Worm (Caenorhabditis elegans): ENCODE measurements around the gene crn-3.

crn-3 gene

ce11 chrII:10556550-10557205 is 31.2 kb upstream of the crn-3 start:
- TF ChIP-seq ceh-91 (GFP tag; IDR thresholded peaks at IDR 0.05) (no peak), Y53F4B.3 (GFP tag; IDR thresholded peaks at IDR 0.05) (no peak), let-607 (tag; optimal IDR thresholded peaks at IDR 0.05) (peak; percentile 18 to 50), rec-8 (tag; optimal IDR thresholded peaks at IDR 0.05) (no peak), F39B2.1 (GFP tag; IDR thresholded peaks at IDR 0.05) (no peak), him-1 (tag; optimal IDR thresholded peaks at IDR 0.05) (no peak), ets-4 (GFP tag; optimal IDR thresholded peaks at IDR 0.05) (peak; percentile 38), Y53G8AR.9 (GFP tag; conservative IDR thresholded peaks at IDR 0.05) (no peak), snpc-3.4 (tag; optimal IDR thresholded peaks at IDR 0.05) (no peak), B0019.2 (GFP tag; conservative IDR thresholded peaks at IDR 0.05) (no peak), bed-1 (GFP tag; IDR thresholded peaks at IDR 0.05) (0 out of 2 replicates have a peak, but pooled peaks have one; percentile 41), nhr-120 (GFP tag; IDR thresholded peaks at IDR 0.05) (no peak), ama-1 (optimal IDR thresholded peaks at IDR 0.05) (peak; percentile 87), ama-1 (GFP tag; optimal IDR thresholded peaks at IDR 0.05) (no peak), zfh-2 (GFP tag; conservative IDR thresholded peaks at IDR 0.05) (peak; percentile 59; the same call in 1 of the 2 replicates), madf-8 (GFP tag; conservative IDR thresholded peaks at IDR 0.05) (no peak), ceh-40 (GFP tag; IDR thresholded peaks at IDR 0.05) (no peak), egl-44 (GFP tag; IDR thresholded peaks at IDR 0.05) (0 out of 2 replicates have a peak, but pooled peaks have one; percentile 11), hsf-1 (GFP tag; IDR thresholded peaks at IDR 0.05) (0 out of 2 replicates have a peak, but pooled peaks have one; percentile 54), hrde-1 (tag; optimal IDR thresholded peaks at IDR 0.05; ENCODE audit: borderline replicate concordance) (no peak), F23B12.7 (tag; optimal IDR thresholded peaks at IDR 0.05; ENCODE audit: insufficient read depth) (no peak), tbp1 (GFP tag; optimal IDR thresholded peaks at IDR 0.05) (no peak), nhr-80 (tag; optimal IDR thresholded peaks at IDR 0.05) (peak; percentile 74), xnd-1 (tag; optimal IDR thresholded peaks at IDR 0.05) (no peak), sdz-38 (tag; optimal IDR thresholded peaks at IDR 0.05) (no peak), ztf-6 (GFP tag; IDR thresholded peaks at IDR 0.05) (no peak), lin-26 (GFP tag; IDR thresholded peaks at IDR 0.05) (no peak), repo-1 (tag; optimal IDR thresholded peaks at IDR 0.05) (no peak), pbrm-1 (GFP tag; IDR thresholded peaks at IDR 0.05) (no peak), mel-28 (tag; optimal IDR thresholded peaks at IDR 0.05; ENCODE audit: borderline replicate concordance) (no peak), snpc-4 (GFP tag; optimal IDR thresholded peaks at IDR 0.05) (no peak), snpc-4 (tag; optimal IDR thresholded peaks at IDR 0.05) (no peak), sea-2 (GFP tag; IDR thresholded peaks at IDR 0.05) (no peak), chd-7 (tag; optimal IDR thresholded peaks at IDR 0.05) (peak; percentile 14), B0336.3 (GFP tag; IDR thresholded peaks at IDR 0.05) (peak; percentile 39; the same call in 1 of the 2 replicates)

ce11 chrII:10557206-10557574 is 30.7 kb upstream of the crn-3 start:
- TF ChIP-seq lsl-1 (GFP tag; optimal IDR thresholded peaks at IDR 0.05), result no peak
- no peak for TF ChIP-seq madf-6 (GFP tag; IDR thresholded peaks at IDR 0.05)
- TF ChIP-seq madf-8 (GFP tag; conservative IDR thresholded peaks at IDR 0.05), result no peak
- no peak for TF ChIP-seq ztf-28 (GFP tag; IDR thresholded peaks at IDR 0.05)
- no peak for TF ChIP-seq snpc-4 (GFP tag; optimal IDR thresholded peaks at IDR 0.05)
- TF ChIP-seq snpc-4 (tag; optimal IDR thresholded peaks at IDR 0.05), result no peak
- 0 out of 2 replicates have a peak, but pooled peaks have one; percentile 48 for TF ChIP-seq egl-44 (GFP tag; IDR thresholded peaks at IDR 0.05)
- no peak for TF ChIP-seq F55B11.4 (tag; optimal IDR thresholded peaks at IDR 0.05; ENCODE audit: borderline replicate concordance, insufficient read depth)
- TF ChIP-seq tbx-9 (tag; optimal IDR thresholded peaks at IDR 0.05; ENCODE audit: borderline replicate concordance), result no peak
- TF ChIP-seq ccch-3 (GFP tag; optimal IDR thresholded peaks at IDR 0.05), result no peak
- 0 out of 2 replicates have a peak, but pooled peaks have one; percentile 15 for TF ChIP-seq rcor-1 (GFP tag; IDR thresholded peaks at IDR 0.05)
- TF ChIP-seq nhr-27 (tag; optimal IDR thresholded peaks at IDR 0.05), result no peak
- TF ChIP-seq nhr-179 (tag; optimal IDR thresholded peaks at IDR 0.05), result no peak
- no peak for TF ChIP-seq T07F8.4 (tag; optimal IDR thresholded peaks at IDR 0.05)
- TF ChIP-seq aptf-3 (GFP tag; IDR thresholded peaks at IDR 0.05), result no peak
- no peak for TF ChIP-seq chd-7 (tag; optimal IDR thresholded peaks at IDR 0.05)
- no peak for TF ChIP-seq ama-1 (optimal IDR thresholded peaks at IDR 0.05)
- no peak for TF ChIP-seq ama-1 (GFP tag; optimal IDR thresholded peaks at IDR 0.05)
- TF ChIP-seq aptf-2 (GFP tag; conservative IDR thresholded peaks at IDR 0.05), result no peak
- no peak; the same call in 1 of the 2 replicates for TF ChIP-seq lin-26 (GFP tag; IDR thresholded peaks at IDR 0.05)
